Worm (Caenorhabditis elegans) whole organism, mixed stage, embryonic: Measurements from ENCODE around the gene srh-52.

ENCODE experiments used
- bed-3 ChIP-seq: fragments of 200-800 bp; sonication (Bioruptor generic); optimal IDR thresholded peaks from 3 replicates; lab custom pipeline; 2018; ENCODE audit warnings: mild to moderate bottlenecking, missing genetic modification characterization, moderate library complexity, missing compliant biosample characterization
- ceh-83 ChIP-seq: fragments of 200-800 bp; sonication (Bioruptor generic); optimal IDR thresholded peaks from 2 replicates; lab custom pipeline; 2018; ENCODE audit warnings: mild to moderate bottlenecking, missing genetic modification characterization, missing compliant biosample characterization
- ces-1 ChIP-seq: fragments of 150-350 bp; optimal IDR thresholded peaks from 2 replicates; lab custom pipeline; 2014; ENCODE audit warnings: missing biosample characterization, missing genetic modification reagents, missing genetic modification characterization
- elt-3 ChIP-seq: fragments of 150-350 bp; optimal IDR thresholded peaks from 2 replicates; lab custom pipeline; 2014; ENCODE audit warnings: missing biosample characterization, missing genetic modification characterization
- lin-13 ChIP-seq: fragments of 150-350 bp; optimal IDR thresholded peaks from 2 replicates; lab custom pipeline; 2014; ENCODE audit warnings: missing biosample characterization, missing genetic modification characterization
- mab-5 ChIP-seq: fragments of 150-350 bp; optimal IDR thresholded peaks from 2 replicates; lab custom pipeline; 2014; ENCODE audit warnings: missing biosample characterization, missing genetic modification characterization
- mls-2 ChIP-seq: sonication (generic microtip); optimal IDR thresholded peaks from 2 replicates; lab custom pipeline; 2016; ENCODE audit warnings: mild to moderate bottlenecking, missing genetic modification characterization, moderate library complexity, missing compliant biosample characterization
- nhr-237 ChIP-seq: fragments of 150-350 bp; optimal IDR thresholded peaks from 2 replicates; lab custom pipeline; 2014; ENCODE audit warnings: missing biosample characterization, missing genetic modification characterization
- pha-4 ChIP-seq: fragments of 150-350 bp; optimal IDR thresholded peaks from 2 replicates; lab custom pipeline; 2018; ENCODE audit warnings: missing biosample characterization, missing genetic modification reagents, missing genetic modification characterization
- snpc-4 ChIP-seq: fragments of 150-350 bp; optimal IDR thresholded peaks from 2 replicates; lab custom pipeline; 2014; ENCODE audit warnings: missing biosample characterization, missing genetic modification characterization
- sptf-1 ChIP-seq: sonication (generic microtip); optimal IDR thresholded peaks from 2 replicates; lab custom pipeline; 2017; ENCODE audit warnings: mild to moderate bottlenecking, missing genetic modification characterization, moderate library complexity, missing compliant biosample characterization
- unc-39 ChIP-seq: fragments of 150-350 bp; optimal IDR thresholded peaks from 2 replicates; lab custom pipeline; 2014; ENCODE audit warnings: missing biosample characterization, missing genetic modification characterization
- unc-62 ChIP-seq: fragments of 150-350 bp; optimal IDR thresholded peaks from 2 replicates; lab custom pipeline; 2014; ENCODE audit warnings: missing biosample characterization, missing genetic modification reagents, missing genetic modification characterization
- ztf-11 ChIP-seq: fragments of 150-350 bp; optimal IDR thresholded peaks from 2 replicates; lab custom pipeline; 2014; ENCODE audit warnings: missing biosample characterization, missing genetic modification characterization

DNA sequence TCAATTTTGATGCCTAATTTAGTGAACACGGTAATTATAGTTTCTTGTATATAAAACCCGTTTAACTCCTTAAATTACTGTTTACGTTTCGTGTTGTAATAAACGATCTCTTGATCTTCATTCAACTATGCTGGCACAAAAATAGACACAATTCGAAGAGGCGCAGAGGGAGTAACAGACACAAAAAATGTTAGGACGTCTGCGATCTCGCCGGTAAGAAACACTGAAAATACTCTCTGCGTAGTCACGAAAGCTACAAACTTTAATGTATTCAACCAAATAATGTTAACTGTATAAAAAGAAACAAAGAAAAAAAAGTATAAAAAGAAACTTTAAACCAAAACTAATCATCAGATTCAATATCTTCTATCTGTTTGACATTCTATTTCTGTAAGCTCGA is 4.7 kb upstream of the srh-52 start, which contains the start of gene dhs-23:
- TF ChIP-seq unc-39 (tag; lab: Kevin White, UChicago) (no peak), snpc-4 (no peak), unc-62 (GFP tag; lab: Kevin White, UChicago) (no peak), lin-13 (tag; lab: Kevin White, UChicago) (no peak), ces-1 (no peak), ceh-83 (no peak), ztf-11 (tag; lab: Kevin White, UChicago) (no peak), bed-3 (GFP tag; lab: Kevin White, UChicago) (no peak), sptf-1 (tag; lab: Kevin White, UChicago) (no peak), nhr-237 (tag; lab: Kevin White, UChicago) (no peak), mab-5 (tag; lab: Kevin White, UChicago) (no peak), pha-4 (tag; lab: Kevin White, UChicago) (no peak), elt-3 (tag; lab: Kevin White, UChicago) (no peak), mls-2 (tag; lab: Kevin White, UChicago) (no peak)
